Worm (Caenorhabditis elegans) whole organism, late embryonic: ENCODE results near the gene ZK287.1.

Experiments
- C08G9.2 ChIP-seq: sonication (generic microtip); optimal IDR thresholded peaks from 2 replicates; lab custom pipeline; 2016; ENCODE audit warnings: mild to moderate bottlenecking, missing genetic modification characterization, moderate library complexity, missing compliant biosample characterization
- F13H6.1 ChIP-seq: sonication (generic microtip); optimal IDR thresholded peaks from 2 replicates; lab custom pipeline; 2016; ENCODE audit warnings: missing genetic modification characterization, missing compliant biosample characterization
- K02D7.2 ChIP-seq: sonication (generic microtip); optimal IDR thresholded peaks from 2 replicates; lab custom pipeline; 2017; ENCODE audit warnings: mild to moderate bottlenecking, missing genetic modification characterization, missing compliant biosample characterization
- K09A11.1 ChIP-seq: sonication (generic microtip); optimal IDR thresholded peaks from 2 replicates; lab custom pipeline; 2017; ENCODE audit warnings: antibody characterized with exemption, mild to moderate bottlenecking, missing genetic modification characterization, missing compliant biosample characterization; ENCODE audit not compliant: insufficient read depth
- Y22D7AL.16 ChIP-seq: sonication (generic microtip); optimal IDR thresholded peaks from 2 replicates; lab custom pipeline; 2016; ENCODE audit warnings: missing genetic modification characterization, missing compliant biosample characterization
- ama-1 ChIP-seq: fragments of 150-350 bp; optimal IDR thresholded peaks from 2 replicates; lab custom pipeline; 2014
- ceh-18 ChIP-seq: sonication (generic microtip); optimal IDR thresholded peaks from 2 replicates; lab custom pipeline; 2016; ENCODE audit warnings: missing genetic modification characterization, missing compliant biosample characterization
- ceh-19 ChIP-seq: fragments of 200-800 bp; sonication (Bioruptor generic); optimal IDR thresholded peaks from 2 replicates; lab custom pipeline; 2018; ENCODE audit warnings: mild to moderate bottlenecking, missing genetic modification characterization, missing compliant biosample characterization
- ceh-2 ChIP-seq: sonication (generic microtip); optimal IDR thresholded peaks from 2 replicates; lab custom pipeline; 2016; ENCODE audit warnings: missing genotype, missing genetic modification characterization, missing compliant biosample characterization
- ceh-22 ChIP-seq: sonication (generic microtip); optimal IDR thresholded peaks from 2 replicates; lab custom pipeline; 2017; ENCODE audit warnings: missing biosample characterization, missing genetic modification characterization
- ceh-24 ChIP-seq: sonication (generic microtip); optimal IDR thresholded peaks from 2 replicates; lab custom pipeline; 2016; ENCODE audit warnings: mild to moderate bottlenecking, missing genetic modification characterization, missing compliant biosample characterization
- ceh-30 ChIP-seq: fragments of 150-350 bp; optimal IDR thresholded peaks from 2 replicates; lab custom pipeline; 2014; ENCODE audit warnings: missing biosample characterization, missing genetic modification characterization
- ceh-31 ChIP-seq: sonication (generic microtip); optimal IDR thresholded peaks from 2 replicates; lab custom pipeline; 2016; ENCODE audit warnings: missing genetic modification characterization, missing compliant biosample characterization
- ceh-45 ChIP-seq: fragments of 200-800 bp; sonication (Bioruptor generic); IDR thresholded peaks from 2 replicates; pipeline ENCODE4 v1.3.6; 2022; ENCODE audit warnings: missing genetic modification reagents, missing genetic modification characterization, missing compliant biosample characterization
- ceh-9 ChIP-seq: sonication (generic microtip); optimal IDR thresholded peaks from 2 replicates; lab custom pipeline; 2016; ENCODE audit warnings: mild to moderate bottlenecking, missing genetic modification characterization, inconsistent platforms, missing compliant biosample characterization
- dmd-4 ChIP-seq: sonication (generic microtip); optimal IDR thresholded peaks from 2 replicates; lab custom pipeline; 2016; ENCODE audit warnings: borderline replicate concordance, missing genetic modification characterization, missing compliant biosample characterization
- elt-4 ChIP-seq: sonication (generic microtip); optimal IDR thresholded peaks from 2 replicates; lab custom pipeline; 2016; ENCODE audit warnings: missing genetic modification characterization, missing compliant biosample characterization
- eyg-1 ChIP-seq: sonication (generic microtip); optimal IDR thresholded peaks from 2 replicates; lab custom pipeline; 2016; ENCODE audit warnings: missing genotype, missing genetic modification characterization, missing compliant biosample characterization
- fax-1 ChIP-seq: sonication (generic microtip); optimal IDR thresholded peaks from 2 replicates; lab custom pipeline; 2016; ENCODE audit warnings: missing genotype, missing genetic modification characterization, missing compliant biosample characterization
- gmeb-2 ChIP-seq: sonication (generic microtip); optimal IDR thresholded peaks from 2 replicates; lab custom pipeline; 2016; ENCODE audit warnings: missing genetic modification characterization, inconsistent platforms, missing compliant biosample characterization
- hlh-13 ChIP-seq: fragments of 200-800 bp; sonication (Bioruptor generic); optimal IDR thresholded peaks from 2 replicates; lab custom pipeline; 2018; ENCODE audit warnings: mild to moderate bottlenecking, missing genetic modification characterization, missing compliant biosample characterization
- hlh-15 ChIP-seq: sonication (generic microtip); optimal IDR thresholded peaks from 2 replicates; lab custom pipeline; 2016; ENCODE audit warnings: missing genetic modification characterization, missing compliant biosample characterization
- hlh-6 ChIP-seq: sonication (generic microtip); optimal IDR thresholded peaks from 2 replicates; lab custom pipeline; 2016; ENCODE audit warnings: missing genotype, missing genetic modification characterization, missing compliant biosample characterization
- hlh-8 ChIP-seq: sonication (generic microtip); optimal IDR thresholded peaks from 2 replicates; lab custom pipeline; 2016; ENCODE audit warnings: missing genotype, missing genetic modification characterization, missing compliant biosample characterization
- lin-11 ChIP-seq: fragments of 200-800 bp; sonication (Bioruptor generic); optimal IDR thresholded peaks from 2 replicates; lab custom pipeline; 2018; ENCODE audit warnings: mild to moderate bottlenecking, missing genetic modification characterization, missing compliant biosample characterization
- madf-2 ChIP-seq: sonication (generic microtip); optimal IDR thresholded peaks from 2 replicates; lab custom pipeline; 2017; ENCODE audit warnings: missing genetic modification characterization, missing compliant biosample characterization
- nhr-11 ChIP-seq: fragments of 150-350 bp; optimal IDR thresholded peaks from 2 replicates; lab custom pipeline; 2014; ENCODE audit warnings: missing biosample characterization, missing genetic modification characterization
- nhr-232 ChIP-seq: sonication (generic microtip); optimal IDR thresholded peaks from 2 replicates; lab custom pipeline; 2016; ENCODE audit warnings: missing genetic modification characterization, missing compliant biosample characterization
- npax-4 ChIP-seq: sonication (generic microtip); optimal IDR thresholded peaks from 2 replicates; lab custom pipeline; 2016; ENCODE audit warnings: missing genetic modification characterization, missing compliant biosample characterization
- odd-2 ChIP-seq: sonication (generic microtip); optimal IDR thresholded peaks from 2 replicates; lab custom pipeline; 2017; ENCODE audit warnings: antibody characterized with exemption, mild to moderate bottlenecking, missing genetic modification characterization, missing compliant biosample characterization
- pag-3 ChIP-seq: sonication (generic microtip); optimal IDR thresholded peaks from 2 replicates; lab custom pipeline; 2016; ENCODE audit warnings: missing compliant biosample characterization, missing genetic modification characterization, borderline replicate concordance
- pat-9 ChIP-seq: fragments of 200-800 bp; sonication (Bioruptor generic); optimal IDR thresholded peaks from 2 replicates; lab custom pipeline; 2018; ENCODE audit warnings: mild to moderate bottlenecking, missing genetic modification characterization, moderate library complexity, missing compliant biosample characterization
- pax-1 ChIP-seq: fragments of 150-350 bp; optimal IDR thresholded peaks from 2 replicates; lab custom pipeline; 2014; ENCODE audit warnings: missing biosample characterization, missing genetic modification characterization
- pha-2 ChIP-seq: sonication (generic microtip); optimal IDR thresholded peaks from 2 replicates; lab custom pipeline; 2017; ENCODE audit warnings: mild to moderate bottlenecking, missing genetic modification characterization, missing compliant biosample characterization
- pqm-1 ChIP-seq: sonication (generic microtip); optimal IDR thresholded peaks from 2 replicates; lab custom pipeline; 2016; ENCODE audit warnings: missing genetic modification characterization, missing compliant biosample characterization
- sdc-2 ChIP-seq: sonication (generic microtip); optimal IDR thresholded peaks from 2 replicates; lab custom pipeline; 2016; ENCODE audit warnings: missing genotype, missing genetic modification characterization, missing compliant biosample characterization
- sox-2 ChIP-seq: fragments of 200-800 bp; sonication (Bioruptor generic); IDR thresholded peaks from 2 replicates; pipeline ENCODE4 v1.3.6; 2022; ENCODE audit warnings: missing genetic modification reagents, missing genetic modification characterization, missing compliant biosample characterization
- sox-4 ChIP-seq: sonication (generic microtip); optimal IDR thresholded peaks from 2 replicates; lab custom pipeline; 2017; ENCODE audit warnings: mild to moderate bottlenecking, missing genetic modification characterization, inconsistent platforms, missing compliant biosample characterization
- unc-55 ChIP-seq: sonication (generic microtip); optimal IDR thresholded peaks from 2 replicates; lab custom pipeline; 2017; ENCODE audit warnings: missing biosample characterization, missing genetic modification reagents, missing genetic modification characterization

ZK287.1 gene

DNA sequence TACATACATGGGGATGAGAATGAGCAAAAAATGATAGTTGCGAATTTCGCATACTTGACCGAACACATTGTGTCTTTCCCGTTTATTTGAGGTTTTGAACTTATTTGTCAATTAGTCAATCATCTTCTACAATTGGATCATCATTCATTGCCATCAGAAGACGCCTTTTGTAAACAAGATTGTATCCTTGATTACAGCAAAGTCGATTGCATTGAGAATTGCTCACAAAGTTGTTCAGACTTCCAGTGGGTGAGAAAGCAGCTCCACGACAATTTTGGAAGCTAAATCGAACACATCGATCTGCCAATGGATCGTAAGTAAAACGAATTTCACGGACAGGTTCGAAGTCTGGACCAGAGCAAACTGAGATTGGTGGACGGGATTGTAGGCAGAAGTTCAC is 13.8 kb downstream of the ZK287.1 start:
- TF ChIP-seq hlh-13 (GFP tag; lab: Kevin White, UChicago) = no peak
- no peak for TF ChIP-seq hlh-8
- no peak for TF ChIP-seq nhr-232
- TF ChIP-seq odd-2 (tag; lab: Kevin White, UChicago) = no peak
- no peak for TF ChIP-seq K09A11.1 (tag; lab: Kevin White, UChicago)
- TF ChIP-seq K02D7.2 (tag; lab: Kevin White, UChicago) = no peak
- TF ChIP-seq dmd-4 (tag; lab: Kevin White, UChicago) = no peak
- TF ChIP-seq madf-2 (tag; lab: Kevin White, UChicago) = no peak
- no peak for TF ChIP-seq sox-4 (tag; lab: Kevin White, UChicago)
- no peak for TF ChIP-seq hlh-6 (tag; lab: Kevin White, UChicago)
- no peak for TF ChIP-seq C08G9.2 (tag; lab: Kevin White, UChicago)
- TF ChIP-seq ama-1 (lab: Kevin White, UChicago) = no peak
- TF ChIP-seq ceh-19 (GFP tag; lab: Kevin White, UChicago) = no peak
- TF ChIP-seq gmeb-2 (tag; lab: Kevin White, UChicago) = no peak
- no peak for TF ChIP-seq ceh-22
- no peak for TF ChIP-seq ceh-31
- no peak for TF ChIP-seq nhr-11 (tag; lab: Kevin White, UChicago)
- TF ChIP-seq Y22D7AL.16 = no peak
- TF ChIP-seq elt-4 (tag; lab: Kevin White, UChicago) = no peak

DNA sequence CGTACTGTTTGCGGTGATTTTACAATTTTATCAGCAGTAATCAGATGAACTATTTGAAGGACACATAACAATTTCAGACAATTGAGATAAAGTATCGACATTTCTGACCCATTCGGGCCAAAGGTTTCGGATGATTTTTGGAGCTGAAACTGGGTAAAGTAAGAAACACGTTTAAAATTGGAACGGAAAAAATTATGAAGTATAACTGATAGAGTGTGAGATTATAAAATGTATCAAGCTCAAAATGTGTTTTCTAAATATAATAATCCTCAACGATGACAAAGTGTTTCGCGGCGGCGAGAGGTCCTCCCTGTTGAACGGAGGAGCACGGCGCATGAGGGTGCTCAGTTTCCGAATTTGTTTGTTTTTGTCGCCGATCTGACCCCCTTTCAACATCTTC is 19.1 kb downstream of the ZK287.1 start, which contains the start of gene ZK287.4:
ZK287.4 (minus strand) TSS at position 101 of the 400 bp plus-strand sequence.
- no peak for TF ChIP-seq ceh-2 (tag; lab: Kevin White, UChicago)
- TF ChIP-seq elt-4 (tag; lab: Kevin White, UChicago) = no peak
- TF ChIP-seq sox-4 (tag; lab: Kevin White, UChicago) = no peak
- no peak for TF ChIP-seq ceh-18
- TF ChIP-seq dmd-4 (tag; lab: Kevin White, UChicago) = no peak
- no peak for TF ChIP-seq sox-2 (GFP tag; lab: Robert Waterston, UW)
- TF ChIP-seq, all 69 proteins: peak for 0

DNA sequence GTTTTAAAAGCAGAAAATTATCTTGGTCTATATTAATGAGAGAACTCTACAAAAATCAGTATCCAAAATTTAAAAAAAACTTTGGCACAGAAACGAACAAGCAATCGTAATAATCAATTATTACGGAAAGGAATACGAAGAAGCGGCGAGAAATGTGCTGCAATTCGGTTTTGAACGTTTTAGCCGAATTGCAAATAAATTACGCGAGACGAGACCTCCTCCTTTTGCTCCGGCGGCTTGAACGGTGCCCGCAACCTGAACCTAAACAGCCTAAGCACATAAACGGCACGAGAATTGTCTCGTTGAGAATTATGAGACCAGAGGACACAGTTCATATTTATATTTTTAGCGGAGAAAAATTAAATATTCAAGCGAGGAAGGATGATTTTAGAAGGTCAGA is 22.9 kb downstream of the ZK287.1 start:
- TF ChIP-seq pax-1 (tag; lab: Kevin White, UChicago) (no peak), sdc-2 (no peak), fax-1 (tag; lab: Kevin White, UChicago) (no peak), F13H6.1 (tag; lab: Kevin White, UChicago) (no peak), hlh-8 (no peak), hlh-15 (tag; lab: Kevin White, UChicago) (no peak), madf-2 (tag; lab: Kevin White, UChicago) (no peak), ceh-31 (no peak), ceh-18 (no peak), ceh-24 (tag; lab: Kevin White, UChicago) (no peak), pqm-1 (no peak), ceh-9 (no peak), K09A11.1 (tag; lab: Kevin White, UChicago) (no peak), C08G9.2 (tag; lab: Kevin White, UChicago) (no peak), Y22D7AL.16 (no peak), lin-11 (tag; lab: Kevin White, UChicago) (no peak)

DNA sequence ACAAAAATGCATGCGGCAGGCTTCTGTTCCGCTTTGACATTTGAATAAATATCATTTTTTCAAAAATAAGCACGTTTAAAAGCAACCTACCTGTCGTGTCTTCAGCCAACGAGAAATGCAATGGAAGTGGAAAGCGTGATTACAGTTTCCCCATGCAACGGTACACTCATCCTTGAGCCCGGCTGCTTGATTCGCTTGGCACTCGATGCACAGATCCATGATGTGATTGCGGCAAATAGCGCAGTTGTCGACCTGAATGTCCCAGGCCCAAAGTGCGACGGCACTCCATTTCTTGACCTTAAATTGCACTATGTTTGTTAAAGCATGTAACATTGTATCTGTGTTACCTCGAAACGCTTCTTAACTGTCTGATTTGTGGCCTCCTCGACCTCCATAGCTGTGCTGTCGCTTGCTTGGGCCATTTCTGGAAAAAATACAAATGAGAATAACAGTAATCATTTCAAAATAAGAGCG is 23.6 kb downstream of the ZK287.1 start, which contains the start of gene rbx-1:
rbx-1 (minus strand) TSS at position 424 of the 474 bp plus-strand sequence.
- TF ChIP-seq ceh-18 = no peak
- TF ChIP-seq elt-4 (tag; lab: Kevin White, UChicago) = no peak
- no peak for TF ChIP-seq C08G9.2 (tag; lab: Kevin White, UChicago)
- no peak for TF ChIP-seq ceh-2 (tag; lab: Kevin White, UChicago)
- no peak for TF ChIP-seq lin-11 (tag; lab: Kevin White, UChicago)
- TF ChIP-seq ceh-45 (GFP tag; lab: Robert Waterston, UW) = no peak
- no peak for TF ChIP-seq ceh-30
- no peak for TF ChIP-seq eyg-1 (tag; lab: Kevin White, UChicago)
- TF ChIP-seq nhr-232 = no peak
- no peak for TF ChIP-seq gmeb-2 (tag; lab: Kevin White, UChicago)
- TF ChIP-seq pha-2 (tag; lab: Kevin White, UChicago) = no peak
- no peak for TF ChIP-seq hlh-6 (tag; lab: Kevin White, UChicago)
- TF ChIP-seq ceh-22 = no peak
- TF ChIP-seq npax-4 = no peak
- no peak for TF ChIP-seq unc-55 (GFP tag; lab: Kevin White, UChicago)
- TF ChIP-seq ceh-31 = no peak
- TF ChIP-seq pag-3 (tag; lab: Kevin White, UChicago) = no peak
- TF ChIP-seq sox-2 (GFP tag; lab: Robert Waterston, UW) = no peak
- TF ChIP-seq ceh-19 (GFP tag; lab: Kevin White, UChicago) = no peak
- no peak for TF ChIP-seq pat-9
